Fruit fly (Drosophila melanogaster): ENCODE data around the gene byn.

- no peak for TF ChIP-seq CG8478 (optimal IDR thresholded peaks at IDR 0.05)
- no peak for TF ChIP-seq CTCF (optimal IDR thresholded peaks at IDR 0.05)
These were observed 45.4 kb downstream of the byn start, which contains the start of gene Muc68E for dm6 chr3L:11972879-11973278.

Measured in S2 (cell line).